Worm (Caenorhabditis elegans): ENCODE data around the gene fip-3.

- TF ChIP-seq ztf-16 (tag; optimal IDR thresholded peaks at IDR 0.05) (no peak), rnt-1 (tag; optimal IDR thresholded peaks at IDR 0.05) (no peak), dmd-4 (tag; optimal IDR thresholded peaks at IDR 0.05; ENCODE audit: borderline replicate concordance) (no peak), ama-1 (optimal IDR thresholded peaks at IDR 0.05) (no peak), ceh-18 (tag; optimal IDR thresholded peaks at IDR 0.05) (no peak), nhr-11 (tag; optimal IDR thresholded peaks at IDR 0.05) (no peak), ttx-3 (tag; optimal IDR thresholded peaks at IDR 0.05) (no peak), unc-3 (GFP tag; conservative IDR thresholded peaks at IDR 0.05) (no peak), unc-3 (tag; optimal IDR thresholded peaks at IDR 0.05) (no peak), hlh-6 (tag; optimal IDR thresholded peaks at IDR 0.05) (no peak), mec-3 (tag; optimal IDR thresholded peaks at IDR 0.05; ENCODE audit: borderline replicate concordance) (no peak), elt-2 (tag; optimal IDR thresholded peaks at IDR 0.05) (no peak), lin-11 (tag; optimal IDR thresholded peaks at IDR 0.05) (no peak)
These were observed 25.2 kb upstream of the fip-3 start, which contains the start of gene rha-2 for ce11 chrIII:8614490-8614889.

All from whole organism, late embryonic.